Fruit fly (Drosophila melanogaster) whole organism, embryonic: ENCODE results near the gene fiz.

Experiments
- Awh ChIP-seq: fragments of 200-800 bp; sonication (Bioruptor generic); IDR thresholded peaks from 2 replicates; pipeline ENCODE4, ENCODE4 v1.3.6; 2022; ENCODE audit warnings: missing biosample characterization, missing genetic modification characterization
- Bdp1 ChIP-seq: fragments of 200-800 bp; sonication (Bioruptor generic); optimal IDR thresholded peaks from 3 replicates; lab custom pipeline; 2016; ENCODE audit warnings: missing biosample characterization, missing genetic modification characterization
- CG10274 ChIP-seq: fragments of 200-800 bp; sonication (Bioruptor generic); optimal IDR thresholded peaks from 3 replicates; lab custom pipeline; 2017; ENCODE audit warnings: missing biosample characterization, mild to moderate bottlenecking, missing genetic modification characterization
- CG10321 ChIP-seq: fragments of 200-800 bp; sonication (Bioruptor generic); IDR thresholded peaks from 2 replicates; pipeline ENCODE4 v1.3.6; 2022; ENCODE audit warnings: missing biosample characterization, missing genetic modification characterization
- CG11398 ChIP-seq: fragments of 200-800 bp; sonication (Bioruptor generic); optimal IDR thresholded peaks from 2 replicates; lab custom pipeline; 2016; ENCODE audit warnings: missing biosample characterization, missing genetic modification characterization
- CG11504 ChIP-seq: fragments of 200-800 bp; sonication (Bioruptor generic); optimal IDR thresholded peaks from 3 replicates; lab custom pipeline; 2019; ENCODE audit warnings: missing biosample characterization, mild to moderate bottlenecking, missing genetic modification characterization, moderate library complexity
- CG11723 ChIP-seq: fragments of 200-800 bp; sonication (Bioruptor generic); optimal IDR thresholded peaks from 2 replicates; lab custom pipeline; 2017; ENCODE audit warnings: missing biosample characterization, mild to moderate bottlenecking, missing genetic modification characterization
- CG12104 ChIP-seq: fragments of 200-800 bp; sonication (Bioruptor generic); optimal IDR thresholded peaks from 3 replicates; lab custom pipeline; 2016; ENCODE audit warnings: missing biosample characterization, missing genetic modification characterization
- CG12299 ChIP-seq: fragments of 200-800 bp; sonication (Bioruptor generic); optimal IDR thresholded peaks from 2 replicates; lab custom pipeline; 2018; ENCODE audit warnings: missing biosample characterization, mild to moderate bottlenecking, missing genetic modification characterization
- CG12769 ChIP-seq: fragments of 200-800 bp; sonication (Bioruptor generic); optimal IDR thresholded peaks from 2 replicates; lab custom pipeline; 2019; ENCODE audit warnings: missing biosample characterization, mild to moderate bottlenecking, missing genetic modification characterization, moderate library complexity
- CG13775 ChIP-seq: fragments of 200-800 bp; sonication (Bioruptor generic); optimal IDR thresholded peaks from 3 replicates; lab custom pipeline; 2017; ENCODE audit warnings: missing biosample characterization, mild to moderate bottlenecking, missing genetic modification characterization
- CG15601 ChIP-seq: fragments of 200-800 bp; sonication (Bioruptor generic); optimal IDR thresholded peaks from 3 replicates; lab custom pipeline; 2019; ENCODE audit warnings: missing biosample characterization, mild to moderate bottlenecking, missing genetic modification characterization, moderate library complexity
- CG16815 ChIP-seq: fragments of 200-800 bp; sonication (Bioruptor generic); optimal IDR thresholded peaks from 3 replicates; lab custom pipeline; 2017; ENCODE audit warnings: missing biosample characterization, mild to moderate bottlenecking, missing genetic modification characterization
- CG17829 ChIP-seq: fragments of 200-800 bp; optimal IDR thresholded peaks from 2 replicates; lab custom pipeline; 2019; ENCODE audit warnings: missing biosample characterization, mild to moderate bottlenecking, missing genetic modification characterization, moderate library complexity
- CG2116 ChIP-seq: fragments of 200-800 bp; sonication (Bioruptor generic); optimal IDR thresholded peaks from 3 replicates; lab custom pipeline; 2018; ENCODE audit warnings: missing biosample characterization, mild to moderate bottlenecking, missing genetic modification characterization
- CG2202 ChIP-seq: fragments of 200-800 bp; sonication (Bioruptor generic); optimal IDR thresholded peaks from 2 replicates; lab custom pipeline; 2018; ENCODE audit warnings: missing biosample characterization, mild to moderate bottlenecking, missing genetic modification characterization
- CG30403 ChIP-seq: fragments of 200-800 bp; sonication (Bioruptor generic); optimal IDR thresholded peaks from 3 replicates; lab custom pipeline; 2016; ENCODE audit warnings: missing biosample characterization, missing genetic modification characterization
- CG31441 ChIP-seq: fragments of 200-800 bp; sonication (Bioruptor generic); IDR thresholded peaks from 2 replicates; pipeline ENCODE4 v1.3.6; 2022; ENCODE audit warnings: missing biosample characterization, missing genetic modification characterization
- CG3995 ChIP-seq: fragments of 200-800 bp; sonication (Bioruptor generic); optimal IDR thresholded peaks from 3 replicates; lab custom pipeline; 2016; ENCODE audit warnings: missing biosample characterization, missing genetic modification characterization
- CG7357 ChIP-seq: fragments of 200-800 bp; sonication (Bioruptor generic); IDR thresholded peaks from 3 replicates; pipeline ENCODE4 v1.3.6; 2022; ENCODE audit warnings: missing biosample characterization, missing genetic modification characterization
- CG7928 ChIP-seq: fragments of 200-800 bp; sonication (Bioruptor generic); optimal IDR thresholded peaks from 2 replicates; lab custom pipeline; 2017; ENCODE audit warnings: missing biosample characterization, mild to moderate bottlenecking, missing genetic modification characterization
- CHES-1-like ChIP-seq: fragments of 200-800 bp; sonication (Bioruptor generic); optimal IDR thresholded peaks from 2 replicates; lab custom pipeline; 2016; ENCODE audit warnings: missing biosample characterization, missing genetic modification characterization
- Dp ChIP-seq: fragments of 200-800 bp; sonication (Bioruptor generic); optimal IDR thresholded peaks from 2 replicates; lab custom pipeline; 2018; ENCODE audit warnings: missing biosample characterization, mild to moderate bottlenecking, missing genetic modification characterization, moderate library complexity
- Hmx ChIP-seq: fragments of 200-800 bp; sonication (Bioruptor generic); optimal IDR thresholded peaks from 2 replicates; lab custom pipeline; 2016; ENCODE audit warnings: missing biosample characterization, missing genetic modification characterization
- Hr3 ChIP-seq: fragments of 200-800 bp; sonication (Bioruptor generic); optimal IDR thresholded peaks from 3 replicates; lab custom pipeline; 2016; ENCODE audit warnings: missing biosample characterization, missing genetic modification characterization
- Jarid2 ChIP-seq: fragments of 200-800 bp; sonication (Bioruptor generic); optimal IDR thresholded peaks from 3 replicates; lab custom pipeline; 2017; ENCODE audit warnings: mild to moderate bottlenecking, missing biosample characterization, missing genetic modification reagents, missing genetic modification characterization
- Lpt ChIP-seq: fragments of >200 bp; optimal IDR thresholded peaks from 2 replicates; lab custom pipeline; 2018; ENCODE audit warnings: missing biosample characterization, missing genetic modification characterization
- NC2β ChIP-seq: fragments of 200-800 bp; sonication (Bioruptor generic); optimal IDR thresholded peaks from 2 replicates; lab custom pipeline; 2016; ENCODE audit warnings: missing biosample characterization, missing genetic modification characterization
- Oaz ChIP-seq: fragments of 200-800 bp; sonication (Bioruptor generic); IDR thresholded peaks from 2 replicates; pipeline ENCODE4 v1.3.6; 2022; ENCODE audit warnings: missing biosample characterization, missing genetic modification characterization
- Six4 ChIP-seq: fragments of 200-800 bp; sonication (Bioruptor generic); optimal IDR thresholded peaks from 2 replicates; lab custom pipeline; 2016; ENCODE audit warnings: missing biosample characterization, missing genetic modification characterization
- Sry-β ChIP-seq: fragments of 200-800 bp; sonication (Bioruptor generic); optimal IDR thresholded peaks from 2 replicates; lab custom pipeline; 2018; ENCODE audit warnings: missing biosample characterization, mild to moderate bottlenecking, missing genetic modification characterization, moderate library complexity
- TFAM ChIP-seq: fragments of 200-800 bp; sonication (Bioruptor generic); optimal IDR thresholded peaks from 2 replicates; lab custom pipeline; 2017; ENCODE audit warnings: missing biosample characterization, missing genetic modification characterization, inconsistent platforms
- ato ChIP-seq: fragments of 200-800 bp; sonication (Bioruptor generic); IDR thresholded peaks from 2 replicates; pipeline ENCODE4 v1.3.6; 2022; ENCODE audit warnings: missing biosample characterization, missing genetic modification characterization; ENCODE audit not compliant: partially characterized antibody
- bbx ChIP-seq: fragments of 200-800 bp; sonication (Bioruptor generic); IDR thresholded peaks from 2 replicates; pipeline ENCODE4 v1.3.6; 2022; ENCODE audit warnings: missing biosample characterization, missing genetic modification characterization; ENCODE audit not compliant: partially characterized antibody
- croc ChIP-seq: fragments of 200-800 bp; sonication (Bioruptor generic); conservative IDR thresholded peaks from 3 replicates; pipeline ENCODE4 v1.3.6; 2022; ENCODE audit warnings: missing biosample characterization, missing genetic modification characterization
- dysf ChIP-seq: fragments of 200-800 bp; sonication (Bioruptor generic); IDR thresholded peaks from 3 replicates; pipeline ENCODE4 v1.3.6; 2022; ENCODE audit warnings: missing biosample characterization, missing genetic modification characterization
- en ChIP-seq: fragments of 200-800 bp; sonication (Bioruptor generic); optimal IDR thresholded peaks from 2 replicates; lab custom pipeline; 2016; ENCODE audit warnings: missing biosample characterization, missing genetic modification characterization
- ham ChIP-seq: fragments of 200-800 bp; sonication (Bioruptor generic); IDR thresholded peaks from 2 replicates; pipeline ENCODE4 v1.3.6; 2022; ENCODE audit warnings: missing biosample characterization, missing genetic modification characterization
- hbn ChIP-seq: fragments of 200-800 bp; sonication (Bioruptor generic); IDR thresholded peaks from 2 replicates; pipeline ENCODE4 v1.3.6; 2022; ENCODE audit warnings: missing biosample characterization, missing genetic modification characterization; ENCODE audit not compliant: partially characterized antibody
- jumu ChIP-seq: fragments of 200-800 bp; sonication (Bioruptor generic); optimal IDR thresholded peaks from 3 replicates; lab custom pipeline; 2016; ENCODE audit warnings: missing biosample characterization, missing genetic modification characterization
- knrl ChIP-seq: fragments of 200-800 bp; sonication (Bioruptor generic); IDR thresholded peaks from 3 replicates; pipeline ENCODE4 v1.3.6; 2022; ENCODE audit warnings: missing biosample characterization, missing genetic modification characterization; ENCODE audit not compliant: partially characterized antibody
- luna ChIP-seq: fragments of 200-800 bp; sonication (Bioruptor generic); optimal IDR thresholded peaks from 2 replicates; lab custom pipeline; 2016; ENCODE audit warnings: missing biosample characterization, missing genetic modification characterization
- nau ChIP-seq: fragments of 200-800 bp; sonication (Bioruptor generic); optimal IDR thresholded peaks from 3 replicates; lab custom pipeline; 2017; ENCODE audit warnings: missing biosample characterization, mild to moderate bottlenecking, missing genetic modification characterization, missing genetic modification reagents
- sc ChIP-seq, 3 experiments: fragments of >200 bp in 2 of 3; fragments of 200-800 bp in 1 of 3; sonication (Bioruptor generic) in 1 of 3; optimal IDR thresholded peaks; 2 replicates in 2 of 3; 3 replicates in 1 of 3; lab custom pipeline; 2017; ENCODE audit warnings: mild to moderate bottlenecking in 1 of 3, missing biosample characterization in 1 of 3, missing genetic modification characterization in 1 of 3, missing genetic modification reagents in 1 of 3
- sd ChIP-seq: fragments of 200-800 bp; sonication (Bioruptor generic); optimal IDR thresholded peaks from 3 replicates; lab custom pipeline; 2018; ENCODE audit warnings: missing biosample characterization, mild to moderate bottlenecking, missing genetic modification characterization, moderate library complexity
- sima ChIP-seq: fragments of 200-800 bp; sonication (Bioruptor generic); optimal IDR thresholded peaks from 2 replicates; lab custom pipeline; 2016; ENCODE audit warnings: missing biosample characterization, missing genetic modification characterization
- slp2 ChIP-seq: fragments of 200-800 bp; sonication (Bioruptor generic); optimal IDR thresholded peaks from 2 replicates; lab custom pipeline; 2016; ENCODE audit warnings: missing biosample characterization, missing genetic modification characterization
- wek ChIP-seq: fragments of 200-800 bp; sonication (Bioruptor generic); optimal IDR thresholded peaks from 3 replicates; lab custom pipeline; 2018; ENCODE audit warnings: missing biosample characterization, mild to moderate bottlenecking, missing genetic modification characterization, moderate library complexity
- z ChIP-seq: fragments of 200-800 bp; sonication (Bioruptor generic); IDR thresholded peaks from 3 replicates; pipeline ENCODE4 v1.3.6; 2022; ENCODE audit warnings: missing biosample characterization, missing genetic modification characterization
- zen2 ChIP-seq: fragments of 200-800 bp; sonication (Bioruptor generic); IDR thresholded peaks from 3 replicates; pipeline ENCODE4 v1.3.6; 2022; ENCODE audit warnings: missing biosample characterization, missing genetic modification characterization; ENCODE audit not compliant: partially characterized antibody

The fiz gene

DNA sequence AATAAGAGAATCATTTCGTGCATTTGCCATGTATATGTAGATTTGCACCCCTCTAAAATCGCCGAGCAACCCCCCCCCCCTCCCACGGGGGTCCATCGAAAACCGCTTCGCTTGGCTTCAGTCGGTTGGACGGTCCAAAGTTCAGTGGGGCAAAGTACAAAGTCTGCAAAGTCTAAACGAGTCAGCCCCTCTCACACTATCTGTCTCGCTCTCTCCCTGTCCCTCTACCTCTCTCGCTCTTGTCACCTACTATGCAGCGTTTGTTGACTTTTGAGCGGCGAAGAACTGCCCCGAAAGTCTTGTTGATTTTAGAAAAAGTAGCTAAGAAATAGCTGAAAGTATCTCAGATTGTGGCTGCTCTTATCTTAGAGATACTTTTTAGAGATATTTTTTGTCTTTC lies 37.9 kb upstream of the fiz start (continued):
- peak; percentile 12 for TF ChIP-seq CG10274 (GFP tag; lab: Kevin White, UChicago)
- no peak for TF ChIP-seq CG3995 (GFP tag; lab: Kevin White, UChicago)
- no peak for TF ChIP-seq Bdp1
- peak; percentile 24 for TF ChIP-seq CG13775 (GFP tag; lab: Kevin White, UChicago)
- TF ChIP-seq Dp, result no peak
- no peak for TF ChIP-seq CG11398
- no peak for TF ChIP-seq hbn (GFP tag; lab: Robert Waterston, UW)
- TF ChIP-seq slp2 (GFP tag; lab: Kevin White, UChicago), result no peak
- peak; percentile 19 for TF ChIP-seq CG15601
- TF ChIP-seq CG11504, result peak; percentile 14
- TF ChIP-seq CG16815, result no peak
- TF ChIP-seq CG12104 (GFP tag; lab: Kevin White, UChicago), result peak; percentile 5
- peak; percentile 83 for TF ChIP-seq CG10321 (GFP tag; lab: Robert Waterston, UW)
- TF ChIP-seq Jarid2 (GFP tag; lab: Kevin White, UChicago), result peak; percentile 47
- no peak for TF ChIP-seq CG30403
- peak; percentile 60 for TF ChIP-seq CG11723 (GFP tag; lab: Kevin White, UChicago)
- no peak for TF ChIP-seq NC2β (GFP tag; lab: Kevin White, UChicago)
- TF ChIP-seq TFAM (GFP tag; lab: Kevin White, UChicago), result no peak
- peak; percentile 60; the same call in 1 of the 2 replicates for TF ChIP-seq Oaz (GFP tag; lab: Robert Waterston, UW)
- TF ChIP-seq nau (GFP tag; lab: Kevin White, UChicago), result peak; percentile 79
- TF ChIP-seq jumu (GFP tag; lab: Kevin White, UChicago), result no peak
- TF ChIP-seq CG17829 (tag; lab: Kevin White, UChicago), result no peak
- no peak for TF ChIP-seq zen2 (GFP tag; lab: Robert Waterston, UW)
- no peak for TF ChIP-seq sima (GFP tag; lab: Kevin White, UChicago)
- 0 out of 3 replicates have a peak, but pooled peaks have one; percentile 36 for TF ChIP-seq dysf (GFP tag; lab: Robert Waterston, UW)
- TF ChIP-seq wek (GFP tag; lab: Kevin White, UChicago), result peak; percentile 46
- TF ChIP-seq CG7928 (GFP tag; lab: Kevin White, UChicago), result peak; percentile 4
- no peak for TF ChIP-seq CG2116 (GFP tag; lab: Kevin White, UChicago)
- TF ChIP-seq bbx (GFP tag; lab: Robert Waterston, UW), result no peak
- TF ChIP-seq CG7357, result no peak
- TF ChIP-seq Lpt (GFP tag; lab: Kevin White, UChicago), result no peak
- TF ChIP-seq knrl, result no peak
- peak; percentile 53 for TF ChIP-seq CG12769 (tag; lab: Kevin White, UChicago)
- TF ChIP-seq CG2202 (tag; lab: Kevin White, UChicago), result peak; percentile 13
- TF ChIP-seq Sry-β (GFP tag; lab: Kevin White, UChicago), result peak; percentile 86
- no peak for TF ChIP-seq luna
- no peak for TF ChIP-seq Hmx (GFP tag; lab: Kevin White, UChicago)
- TF ChIP-seq ato (GFP tag; lab: Robert Waterston, UW), result no peak
- TF ChIP-seq Six4 (GFP tag; lab: Kevin White, UChicago), result no peak
- peak; percentile 5 for TF ChIP-seq sd (tag; lab: Kevin White, UChicago)
- TF ChIP-seq Awh (GFP tag; lab: Robert Waterston, UW), result peak; percentile 77
- peak; percentile 23 for TF ChIP-seq CG12299 (tag; lab: Kevin White, UChicago)
- TF ChIP-seq Hr3 (GFP tag; lab: Kevin White, UChicago), result no peak
- TF ChIP-seq z (GFP tag; lab: Robert Waterston, UW), result peak; percentile 66; the same call in 1 of the 3 replicates
- TF ChIP-seq en (GFP tag; lab: Kevin White, UChicago), result no peak
- no peak for TF ChIP-seq sc (optimal IDR thresholded peaks at IDR 0.05; lab: Kevin White, UChicago)
- TF ChIP-seq sc (GFP tag; optimal IDR thresholded peaks at IDR 0.05; lab: Kevin White, UChicago), result peak; percentile 16
- no peak for TF ChIP-seq CHES-1-like (GFP tag; lab: Kevin White, UChicago)
- TF ChIP-seq CG31441 (GFP tag; lab: Robert Waterston, UW), result 0 out of 2 replicates have a peak, but pooled peaks have one; percentile 19
- TF ChIP-seq croc, result no peak
- TF ChIP-seq ham, result no peak
